Fruit fly (Drosophila melanogaster) whole organism, embryonic: ENCODE data around the gene CG46465.

ENCODE experiments used
- Atf6 ChIP-seq: fragments of 200-800 bp; sonication (Bioruptor generic); IDR thresholded peaks from 2 replicates; pipeline ENCODE4 v1.3.6; 2022; ENCODE audit warnings: missing biosample characterization, missing genetic modification characterization
- Bgb ChIP-seq: fragments of 200-800 bp; sonication (Bioruptor generic); IDR thresholded peaks from 2 replicates; pipeline ENCODE4 v1.3.6; 2022; ENCODE audit warnings: missing biosample characterization, missing genetic modification characterization; ENCODE audit not compliant: partially characterized antibody
- BtbVII ChIP-seq: fragments of 200-800 bp; sonication (Bioruptor generic); optimal IDR thresholded peaks from 3 replicates; lab custom pipeline; 2017; ENCODE audit warnings: missing biosample characterization, mild to moderate bottlenecking, missing genetic modification characterization
- C15 ChIP-seq: fragments of 200-800 bp; sonication (Bioruptor generic); IDR thresholded peaks from 3 replicates; pipeline ENCODE4 v1.3.6; 2022; ENCODE audit warnings: missing biosample characterization, missing genetic modification characterization
- CG10209 ChIP-seq: fragments of 200-800 bp; sonication (Bioruptor generic); optimal IDR thresholded peaks from 3 replicates; lab custom pipeline; 2017; ENCODE audit warnings: missing biosample characterization, mild to moderate bottlenecking, missing genetic modification characterization, missing genetic modification reagents
- CG10366 ChIP-seq: fragments of 200-800 bp; sonication (Bioruptor generic); IDR thresholded peaks from 2 replicates; pipeline ENCODE4 v1.3.6; 2022; ENCODE audit warnings: missing biosample characterization, missing genetic modification characterization
- CG10979 ChIP-seq: fragments of 200-800 bp; sonication (Bioruptor generic); optimal IDR thresholded peaks from 2 replicates; lab custom pipeline; 2018; ENCODE audit warnings: missing biosample characterization, mild to moderate bottlenecking, missing genetic modification characterization, moderate library complexity
- CG11696 ChIP-seq: fragments of 200-800 bp; sonication (Bioruptor generic); IDR thresholded peaks from 2 replicates; pipeline ENCODE4 v1.3.6; 2022; ENCODE audit warnings: missing biosample characterization, missing genetic modification characterization
- CG12155 ChIP-seq: fragments of 200-800 bp; sonication (Bioruptor generic); optimal IDR thresholded peaks from 3 replicates; lab custom pipeline; 2016; ENCODE audit warnings: missing biosample characterization, missing genetic modification characterization
- CG12236 ChIP-seq: fragments of 200-800 bp; sonication (Bioruptor generic); optimal IDR thresholded peaks from 2 replicates; lab custom pipeline; 2016; ENCODE audit warnings: missing biosample characterization, missing genetic modification characterization
- CG12769 ChIP-seq: fragments of 200-800 bp; sonication (Bioruptor generic); optimal IDR thresholded peaks from 2 replicates; lab custom pipeline; 2019; ENCODE audit warnings: missing biosample characterization, mild to moderate bottlenecking, missing genetic modification characterization, moderate library complexity
- CG13123 ChIP-seq: fragments of 200-800 bp; sonication (Bioruptor generic); optimal IDR thresholded peaks from 2 replicates; lab custom pipeline; 2016; ENCODE audit warnings: missing biosample characterization, missing genetic modification characterization
- CG13296 ChIP-seq: fragments of 200-800 bp; sonication (Bioruptor generic); optimal IDR thresholded peaks from 3 replicates; lab custom pipeline; 2018; ENCODE audit warnings: missing biosample characterization, mild to moderate bottlenecking, missing genetic modification characterization
- CG13775 ChIP-seq: fragments of 200-800 bp; sonication (Bioruptor generic); optimal IDR thresholded peaks from 3 replicates; lab custom pipeline; 2017; ENCODE audit warnings: missing biosample characterization, mild to moderate bottlenecking, missing genetic modification characterization
- CG17912 ChIP-seq: fragments of 200-800 bp; sonication (Bioruptor generic); optimal IDR thresholded peaks from 2 replicates; lab custom pipeline; 2018; ENCODE audit warnings: missing biosample characterization, mild to moderate bottlenecking, missing genetic modification characterization
- CG2712 ChIP-seq: fragments of 200-800 bp; optimal IDR thresholded peaks from 3 replicates; lab custom pipeline; 2019; ENCODE audit warnings: missing biosample characterization, mild to moderate bottlenecking, missing genetic modification characterization, moderate library complexity
- CG34376 ChIP-seq: fragments of 200-800 bp; sonication (Bioruptor generic); optimal IDR thresholded peaks from 2 replicates; lab custom pipeline; 2018; ENCODE audit warnings: missing biosample characterization, mild to moderate bottlenecking, missing genetic modification characterization
- CG3847 ChIP-seq: fragments of 200-800 bp; sonication (Bioruptor generic); IDR thresholded peaks from 2 replicates; pipeline ENCODE4 v1.3.6; 2022; ENCODE audit warnings: missing biosample characterization, missing genetic modification characterization
- CG4282 ChIP-seq: fragments of 200-800 bp; sonication (Bioruptor generic); optimal IDR thresholded peaks from 2 replicates; lab custom pipeline; 2016; ENCODE audit warnings: missing biosample characterization, missing genetic modification characterization
- CG6654 ChIP-seq: fragments of 200-800 bp; sonication (Bioruptor generic); optimal IDR thresholded peaks from 2 replicates; lab custom pipeline; 2017; ENCODE audit warnings: missing biosample characterization, mild to moderate bottlenecking, missing genetic modification characterization
- CG6765 ChIP-seq: fragments of 200-800 bp; sonication (Bioruptor generic); optimal IDR thresholded peaks from 3 replicates; lab custom pipeline; 2017; ENCODE audit warnings: missing biosample characterization, mild to moderate bottlenecking, missing genetic modification characterization
- CG6791 ChIP-seq: fragments of 200-800 bp; sonication (Bioruptor generic); IDR thresholded peaks from 3 replicates; pipeline ENCODE4 v1.3.6; 2022; ENCODE audit warnings: missing biosample characterization, missing genetic modification characterization; ENCODE audit not compliant: partially characterized antibody
- CG7786 ChIP-seq: fragments of 200-800 bp; sonication (Bioruptor generic); optimal IDR thresholded peaks from 2 replicates; lab custom pipeline; 2016; ENCODE audit warnings: missing biosample characterization, missing genetic modification characterization
- CG9797 ChIP-seq: fragments of 200-800 bp; sonication (Bioruptor generic); optimal IDR thresholded peaks from 3 replicates; lab custom pipeline; 2018; ENCODE audit warnings: missing biosample characterization, mild to moderate bottlenecking, missing genetic modification characterization
- D19A ChIP-seq: fragments of 200-800 bp; optimal IDR thresholded peaks from 3 replicates; lab custom pipeline; 2019; ENCODE audit warnings: missing biosample characterization, mild to moderate bottlenecking, missing genetic modification characterization, moderate library complexity
- E2f1 ChIP-seq: fragments of 200-800 bp; sonication (Bioruptor generic); IDR thresholded peaks from 2 replicates; pipeline ENCODE4 v1.3.6; 2022; ENCODE audit warnings: missing biosample characterization, missing genetic modification characterization
- Fer1 ChIP-seq: fragments of 200-800 bp; sonication (Bioruptor generic); optimal IDR thresholded peaks from 2 replicates; lab custom pipeline; 2017; ENCODE audit warnings: missing biosample characterization, mild to moderate bottlenecking, missing genetic modification characterization
- Hr51 ChIP-seq, 2 experiments: fragments of 200-800 bp; sonication (Bioruptor generic); optimal IDR thresholded peaks; 2 replicates in 1 of 2; 3 replicates in 1 of 2; lab custom pipeline; 2016 to 2018; ENCODE audit warnings: missing biosample characterization in 2 of 2, missing genetic modification characterization in 2 of 2, mild to moderate bottlenecking in 1 of 2, moderate library complexity in 1 of 2
- Lpt ChIP-seq: fragments of >200 bp; optimal IDR thresholded peaks from 2 replicates; lab custom pipeline; 2018; ENCODE audit warnings: missing biosample characterization, missing genetic modification characterization
- Meics ChIP-seq: fragments of 200-800 bp; sonication (Bioruptor generic); optimal IDR thresholded peaks from 2 replicates; lab custom pipeline; 2017; ENCODE audit warnings: missing biosample characterization, mild to moderate bottlenecking, missing genetic modification characterization
- Nf-YC ChIP-seq: fragments of 200-800 bp; optimal IDR thresholded peaks from 3 replicates; lab custom pipeline; 2019; ENCODE audit warnings: missing biosample characterization, mild to moderate bottlenecking, missing genetic modification characterization, moderate library complexity
- Ravus ChIP-seq: fragments of 200-800 bp; sonication (Bioruptor generic); IDR thresholded peaks from 2 replicates; pipeline ENCODE4 v1.3.6; 2022; ENCODE audit warnings: missing biosample characterization, missing genetic modification characterization
- Sox100B ChIP-seq: fragments of 200-800 bp; sonication (Bioruptor generic); optimal IDR thresholded peaks from 3 replicates; lab custom pipeline; 2018; ENCODE audit warnings: missing biosample characterization, mild to moderate bottlenecking, missing genetic modification characterization
- Sry-δ ChIP-seq: fragments of 200-800 bp; sonication (Bioruptor generic); optimal IDR thresholded peaks from 2 replicates; lab custom pipeline; 2016; ENCODE audit warnings: missing biosample characterization, missing genetic modification characterization
- Xrp1 ChIP-seq: fragments of 200-800 bp; sonication (Bioruptor generic); IDR thresholded peaks from 2 replicates; pipeline ENCODE4 v1.3.6; 2022; ENCODE audit warnings: missing biosample characterization, missing genetic modification characterization
- YL-1 ChIP-seq: fragments of 200-800 bp; sonication (Bioruptor generic); optimal IDR thresholded peaks from 3 replicates; lab custom pipeline; 2017; ENCODE audit warnings: missing biosample characterization, mild to moderate bottlenecking, missing genetic modification characterization
- bsh ChIP-seq, 2 experiments: fragments of 200-800 bp; sonication (Bioruptor generic); optimal IDR thresholded peaks; 2 replicates each; lab custom pipeline; 2017 to 2018; ENCODE audit warnings: mild to moderate bottlenecking in 2 of 2, missing biosample characterization in 2 of 2, missing genetic modification characterization in 2 of 2, moderate library complexity in 1 of 2
- ci ChIP-seq: fragments of 200-800 bp; sonication (Bioruptor generic); IDR thresholded peaks from 3 replicates; pipeline ENCODE4 v1.3.6; 2022; ENCODE audit warnings: missing biosample characterization, missing genetic modification characterization
- crc ChIP-seq: fragments of 200-800 bp; sonication (Bioruptor generic); optimal IDR thresholded peaks from 2 replicates; lab custom pipeline; 2016; ENCODE audit warnings: missing biosample characterization, missing genetic modification characterization
- dmrt11E ChIP-seq: fragments of 200-800 bp; sonication (Bioruptor generic); optimal IDR thresholded peaks from 3 replicates; lab custom pipeline; 2018; ENCODE audit warnings: missing biosample characterization, mild to moderate bottlenecking, missing genetic modification characterization, moderate library complexity
- exex ChIP-seq: fragments of 200-800 bp; sonication (Bioruptor generic); optimal IDR thresholded peaks from 4 replicates; lab custom pipeline; 2018; ENCODE audit warnings: missing biosample characterization, mild to moderate bottlenecking, missing genetic modification characterization, moderate library complexity
- lmd ChIP-seq: fragments of 200-800 bp; sonication (Bioruptor generic); IDR thresholded peaks from 2 replicates; pipeline ENCODE4 v1.3.6; 2022; ENCODE audit warnings: missing biosample characterization, missing genetic modification characterization
- repo ChIP-seq: fragments of 200-800 bp; sonication (Bioruptor generic); optimal IDR thresholded peaks from 2 replicates; lab custom pipeline; 2016; ENCODE audit warnings: missing biosample characterization, missing genetic modification characterization
- sim ChIP-seq: fragments of 200-800 bp; sonication (Bioruptor generic); IDR thresholded peaks from 2 replicates; pipeline ENCODE4 v1.3.6; 2022; ENCODE audit warnings: missing biosample characterization, missing genetic modification characterization
- sr ChIP-seq: fragments of 200-800 bp; sonication (Bioruptor generic); IDR thresholded peaks from 3 replicates; pipeline ENCODE4 v1.3.6; 2022; ENCODE audit warnings: missing biosample characterization, missing genetic modification characterization
- sug ChIP-seq: fragments of 200-800 bp; optimal IDR thresholded peaks from 2 replicates; lab custom pipeline; 2019; ENCODE audit warnings: missing biosample characterization, mild to moderate bottlenecking, missing genetic modification characterization, moderate library complexity
- tgo ChIP-seq: fragments of 200-800 bp; sonication (Bioruptor generic); IDR thresholded peaks from 3 replicates; pipeline ENCODE4 v1.3.6; 2022; ENCODE audit warnings: missing biosample characterization, missing genetic modification characterization
- trh ChIP-seq: fragments of 200-800 bp; sonication (Bioruptor generic); optimal IDR thresholded peaks from 2 replicates; lab custom pipeline; 2016; ENCODE audit warnings: missing biosample characterization, missing genetic modification characterization
- unpg ChIP-seq: fragments of 200-800 bp; sonication (Bioruptor generic); optimal IDR thresholded peaks from 3 replicates; lab custom pipeline; 2018; ENCODE audit warnings: missing biosample characterization, mild to moderate bottlenecking, missing genetic modification characterization, moderate library complexity

Gene CG46465

dm6 chr2L:18965367-18966213 is 26.7 kb upstream of the CG46465 start (continued):
- TF ChIP-seq CG13123 (GFP tag; lab: Kevin White, UChicago) = no peak
- TF ChIP-seq sim (GFP tag; lab: Robert Waterston, UW) = no peak
- TF ChIP-seq sr (GFP tag; lab: Robert Waterston, UW) = no peak
- TF ChIP-seq D19A (tag; lab: Kevin White, UChicago) = peak; percentile 21
- peak; percentile 54 for TF ChIP-seq Fer1 (GFP tag; lab: Kevin White, UChicago)
- TF ChIP-seq E2f1 (GFP tag; lab: Robert Waterston, UW) = peak; percentile 8; the same call in 1 of the 2 replicates
- TF ChIP-seq CG7786 (GFP tag; lab: Kevin White, UChicago) = no peak
- TF ChIP-seq YL-1 (GFP tag; lab: Kevin White, UChicago) = no peak
- peak; percentile 51 for TF ChIP-seq BtbVII
- TF ChIP-seq CG3847 (GFP tag; lab: Robert Waterston, UW) = peak; percentile 41
- no peak for TF ChIP-seq CG12155 (GFP tag; lab: Kevin White, UChicago)
- TF ChIP-seq CG6791 (GFP tag; lab: Robert Waterston, UW) = no peak
- no peak for TF ChIP-seq sug
- TF ChIP-seq Lpt (GFP tag; lab: Kevin White, UChicago) = no peak
- peak in 1 of 2 experiments; percentile 44 for TF ChIP-seq Hr51 (GFP tag; optimal IDR thresholded peaks at IDR 0.05; lab: Kevin White, UChicago)
- no peak for TF ChIP-seq CG17912
- TF ChIP-seq CG11696 = no peak
- 0 out of 3 replicates have a peak, but pooled peaks have one; percentile 36 for TF ChIP-seq ci (GFP tag; lab: Robert Waterston, UW)
- TF ChIP-seq Sox100B (GFP tag; lab: Kevin White, UChicago) = peak; percentile 28
- TF ChIP-seq CG12236 = no peak
- no peak for TF ChIP-seq Nf-YC (tag; lab: Kevin White, UChicago)
- TF ChIP-seq exex (tag; lab: Kevin White, UChicago) = no peak
- TF ChIP-seq C15 = no peak
- no peak for TF ChIP-seq CG6654 (GFP tag; lab: Kevin White, UChicago)
- TF ChIP-seq dmrt11E (tag; lab: Kevin White, UChicago) = peak; percentile 16
- peak; percentile 22 for TF ChIP-seq CG13775
- TF ChIP-seq repo (GFP tag; lab: Kevin White, UChicago) = no peak
- peak; percentile 45 for TF ChIP-seq unpg (GFP tag; lab: Kevin White, UChicago)
- peak; percentile 36; the same call in 1 of the 2 replicates for TF ChIP-seq Xrp1
- no peak for TF ChIP-seq Bgb (GFP tag; lab: Robert Waterston, UW)
- TF ChIP-seq CG2712 (tag; lab: Kevin White, UChicago) = peak; percentile 42
- TF ChIP-seq CG4282 (GFP tag; lab: Kevin White, UChicago) = no peak
- TF ChIP-seq Atf6 (GFP tag; lab: Robert Waterston, UW) = peak; percentile 57; the same call in 1 of the 2 replicates
- TF ChIP-seq crc (GFP tag; lab: Kevin White, UChicago) = no peak
- TF ChIP-seq CG34376 (GFP tag; lab: Kevin White, UChicago) = no peak
- TF ChIP-seq CG6765 (GFP tag; lab: Kevin White, UChicago) = no peak
- peak; percentile 52; the same call in 2 of the 3 replicates for TF ChIP-seq tgo (GFP tag; lab: Robert Waterston, UW)
- peak; percentile 51 for TF ChIP-seq CG12769 (tag; lab: Kevin White, UChicago)
- peak; percentile 53 for TF ChIP-seq Meics (GFP tag; lab: Kevin White, UChicago)
- peak in 1 of 2 experiments; percentile 3 for TF ChIP-seq bsh (GFP tag; optimal IDR thresholded peaks at IDR 0.05; lab: Kevin White, UChicago)
- TF ChIP-seq CG10366 (GFP tag; lab: Robert Waterston, UW) = 0 out of 2 replicates have a peak, but pooled peaks have one; percentile 12
- TF ChIP-seq CG13296 (GFP tag; lab: Kevin White, UChicago) = peak; percentile 34
- TF ChIP-seq CG10209 (GFP tag; lab: Kevin White, UChicago) = peak; percentile 30
- no peak for TF ChIP-seq CG9797 (GFP tag; lab: Kevin White, UChicago)
- no peak for TF ChIP-seq Sry-δ (GFP tag; lab: Kevin White, UChicago)
- TF ChIP-seq lmd (GFP tag; lab: Robert Waterston, UW) = peak; percentile 58
- peak; percentile 23; the same call in 1 of the 2 replicates for TF ChIP-seq Ravus
- no peak for TF ChIP-seq trh (GFP tag; lab: Kevin White, UChicago)
- peak; percentile 21 for TF ChIP-seq CG10979 (tag; lab: Kevin White, UChicago)
